Fruit fly (Drosophila melanogaster) whole organism, wandering third instar larva: ENCODE results near the gene Ork1.

Source experiments
- Abd-B ChIP-seq: fragments of >200 bp; optimal IDR thresholded peaks from 2 replicates; lab custom pipeline; 2017; ENCODE audit warnings: missing biosample characterization, missing genetic modification characterization
- CG32264 ChIP-seq: fragments of 200-800 bp; sonication (Bioruptor generic); optimal IDR thresholded peaks from 2 replicates; lab custom pipeline; 2016; ENCODE audit warnings: missing biosample characterization, missing genetic modification characterization
- CrebA ChIP-seq: fragments of 200-800 bp; sonication (Bioruptor generic); optimal IDR thresholded peaks from 2 replicates; lab custom pipeline; 2016; ENCODE audit warnings: missing biosample characterization, mild to moderate bottlenecking, missing genetic modification characterization, borderline replicate concordance
- Dfd ChIP-seq: fragments of >200 bp; optimal IDR thresholded peaks from 2 replicates; lab custom pipeline; 2017; ENCODE audit warnings: missing biosample characterization, missing genetic modification characterization
- Dif ChIP-seq: fragments of 200-275, 200-300 bp; sonication (Bioruptor generic); optimal IDR thresholded peaks from 2 replicates; lab custom pipeline; 2018; ENCODE audit warnings: missing biosample characterization, missing genetic modification characterization; ENCODE audit not compliant: partially characterized antibody
- GATAd ChIP-seq: sonication (Bioruptor generic); optimal IDR thresholded peaks from 2 replicates; lab custom pipeline; 2016; ENCODE audit warnings: missing biosample characterization, missing genetic modification characterization
- HLH106 ChIP-seq: fragments of 200-800 bp; optimal IDR thresholded peaks from 3 replicates; lab custom pipeline; 2019; ENCODE audit warnings: missing biosample characterization, mild to moderate bottlenecking, missing genetic modification characterization, moderate library complexity
- Hnf4 ChIP-seq: fragments of 200-800 bp; sonication (Bioruptor generic); optimal IDR thresholded peaks from 2 replicates; lab custom pipeline; 2016; ENCODE audit warnings: missing biosample characterization, mild to moderate bottlenecking, missing genetic modification characterization
- Hr78 ChIP-seq: fragments of >200 bp; optimal IDR thresholded peaks from 2 replicates; lab custom pipeline; 2017; ENCODE audit warnings: missing biosample characterization, missing genetic modification characterization
- Hr83 ChIP-seq: fragments of 200-300 bp; sonication (Bioruptor generic); optimal IDR thresholded peaks from 2 replicates; lab custom pipeline; 2016; ENCODE audit warnings: missing biosample characterization, mild to moderate bottlenecking, missing genetic modification characterization, moderate library complexity; ENCODE audit not compliant: poor library complexity, severe bottlenecking
- Jra ChIP-seq: sonication (Bioruptor generic); optimal IDR thresholded peaks from 2 replicates; lab custom pipeline; 2016; ENCODE audit warnings: missing biosample characterization, missing genetic modification characterization
- Mio ChIP-seq: sonication (Bioruptor generic); optimal IDR thresholded peaks from 2 replicates; lab custom pipeline; 2016; ENCODE audit warnings: missing biosample characterization, missing genetic modification characterization
- Myc ChIP-seq: fragments of >200 bp; optimal IDR thresholded peaks from 2 replicates; lab custom pipeline; 2017
- N ChIP-seq: fragments of >200 bp; optimal IDR thresholded peaks from 2 replicates; lab custom pipeline; 2018; ENCODE audit warnings: missing biosample characterization, missing external identifiers, missing genetic modification characterization
- OdsH ChIP-seq: fragments of 200-800 bp; sonication (Bioruptor generic); optimal IDR thresholded peaks from 2 replicates; lab custom pipeline; 2016; ENCODE audit warnings: missing biosample characterization, mild to moderate bottlenecking, missing genetic modification characterization
- Rel ChIP-seq, 2 experiments: fragments of 200-800 bp; sonication (Bioruptor generic) in 1 of 2; optimal IDR thresholded peaks; 2 replicates in 1 of 2; 3 replicates in 1 of 2; lab custom pipeline; 2016 to 2019; ENCODE audit warnings: mild to moderate bottlenecking in 2 of 2, missing biosample characterization in 2 of 2, missing genetic modification characterization in 2 of 2, moderate library complexity in 1 of 2
- Sp1 ChIP-seq: fragments of 200-800 bp; sonication (Bioruptor generic); optimal IDR thresholded peaks from 3 replicates; lab custom pipeline; 2019; ENCODE audit warnings: missing biosample characterization, mild to moderate bottlenecking, missing genetic modification characterization, moderate library complexity
- Vsx2 ChIP-seq: fragments of 200-300, 225-300 bp; sonication (Bioruptor generic); optimal IDR thresholded peaks from 2 replicates; lab custom pipeline; 2018; ENCODE audit warnings: missing biosample characterization, missing genetic modification characterization; ENCODE audit not compliant: partially characterized antibody
- br ChIP-seq: fragments of 200-800 bp; sonication (Bioruptor generic); optimal IDR thresholded peaks from 2 replicates; lab custom pipeline; 2016; ENCODE audit warnings: missing biosample characterization, missing genetic modification characterization
- brk ChIP-seq: fragments of 200-800 bp; sonication (Bioruptor generic); optimal IDR thresholded peaks from 2 replicates; lab custom pipeline; 2016; ENCODE audit warnings: missing biosample characterization, mild to moderate bottlenecking, missing genetic modification characterization
- dl ChIP-seq, 2 experiments: fragments of 175-275, 200-275 bp in 1 of 2; fragments of 200-275 bp in 1 of 2; sonication (Bioruptor generic); optimal IDR thresholded peaks; lab custom pipeline; 2018; ENCODE audit warnings: mild to moderate bottlenecking in 2 of 2, missing biosample characterization in 2 of 2, missing genetic modification characterization in 2 of 2, moderate library complexity in 2 of 2; ENCODE audit not compliant: partially characterized antibody in 2 of 2, insufficient read depth in 1 of 2
- dmrt93B ChIP-seq: fragments of 200-800 bp; sonication (Bioruptor generic); optimal IDR thresholded peaks from 2 replicates; lab custom pipeline; 2018; ENCODE audit warnings: missing biosample characterization, mild to moderate bottlenecking, missing genetic modification characterization
- ey ChIP-seq: fragments of 200-800 bp; sonication (Bioruptor generic); optimal IDR thresholded peaks from 2 replicates; lab custom pipeline; 2016; ENCODE audit warnings: missing biosample characterization, missing genetic modification characterization
- foxo ChIP-seq, 2 experiments: fragments of 200-800 bp; sonication (Bioruptor generic); optimal IDR thresholded peaks; 2 replicates in 1 of 2; 3 replicates in 1 of 2; lab custom pipeline; 2016 to 2017; ENCODE audit warnings: missing biosample characterization in 2 of 2, missing genetic modification characterization in 2 of 2
- fru ChIP-seq: fragments of 200-800 bp; sonication (Bioruptor generic); optimal IDR thresholded peaks from 3 replicates; lab custom pipeline; 2016; ENCODE audit warnings: missing biosample characterization, mild to moderate bottlenecking, missing genetic modification characterization
- h ChIP-seq: fragments of 200-800 bp; sonication (Bioruptor generic); optimal IDR thresholded peaks from 3 replicates; lab custom pipeline; 2016; ENCODE audit warnings: missing biosample characterization, mild to moderate bottlenecking, missing genetic modification characterization
- jim ChIP-seq: fragments of 175-275, 200-325 bp; sonication (Bioruptor generic); optimal IDR thresholded peaks from 2 replicates; lab custom pipeline; 2016; ENCODE audit warnings: missing biosample characterization, mild to moderate bottlenecking, missing genetic modification characterization
- lola ChIP-seq: fragments of >200 bp; optimal IDR thresholded peaks from 2 replicates; lab custom pipeline; 2017; ENCODE audit warnings: missing biosample characterization, missing genetic modification characterization
- pan ChIP-seq: fragments of >200 bp; optimal IDR thresholded peaks from 2 replicates; lab custom pipeline; 2017
- psq ChIP-seq: fragments of 200-800 bp; sonication (Bioruptor generic); optimal IDR thresholded peaks from 3 replicates; lab custom pipeline; 2017; ENCODE audit warnings: missing biosample characterization, mild to moderate bottlenecking, missing genetic modification characterization, moderate library complexity
- rgr ChIP-seq: fragments of 200-800 bp; sonication (Bioruptor generic); optimal IDR thresholded peaks from 3 replicates; lab custom pipeline; 2016; ENCODE audit warnings: missing biosample characterization, mild to moderate bottlenecking, missing genetic modification characterization
- sv ChIP-seq: fragments of 200-800 bp; sonication (Bioruptor generic); optimal IDR thresholded peaks from 3 replicates; lab custom pipeline; 2016; ENCODE audit warnings: missing biosample characterization, missing genetic modification characterization
- tai ChIP-seq: sonication (Bioruptor generic); optimal IDR thresholded peaks from 2 replicates; lab custom pipeline; 2016; ENCODE audit warnings: missing biosample characterization, missing genetic modification characterization
- usp ChIP-seq: fragments of >200 bp; optimal IDR thresholded peaks from 2 replicates; lab custom pipeline; 2017; ENCODE audit warnings: missing biosample characterization, missing genetic modification characterization
- woc ChIP-seq: sonication (Bioruptor generic); optimal IDR thresholded peaks from 2 replicates; lab custom pipeline; 2016; ENCODE audit warnings: missing biosample characterization, mild to moderate bottlenecking, missing genetic modification characterization

Gene Ork1

dm6 chrX:10854686-10855085 lies 36.4 kb downstream of the Ork1 start, which contains the start of gene feo:
Gene feo, minus strand, starts transcription at chrX:10854869.
- TF ChIP-seq br (GFP tag; lab: Kevin White, UChicago) (no peak), tai (no peak), usp (GFP tag; lab: Kevin White, UChicago) (no peak), Abd-B (no peak), Dfd (GFP tag; lab: Kevin White, UChicago) (no peak), Jra (GFP tag; lab: Kevin White, UChicago) (no peak), dl (GFP tag; optimal IDR thresholded peaks at IDR 0.05; lab: Kevin White, UChicago; ENCODE audit: insufficient read depth in 1 of 2, partially characterized antibody in 2 of 2) (no peak), Hnf4 (GFP tag; lab: Kevin White, UChicago) (no peak), Vsx2 (GFP tag; lab: Kevin White, UChicago) (no peak)

dm6 chrX:10848565-10848964 lies 42.5 kb downstream of the Ork1 start, which contains the start of gene CG2202:
Gene CG2202, plus strand, starts transcription at chrX:10848757.
- TF ChIP-seq rgr (peak; percentile 11), Mio (GFP tag; lab: Kevin White, UChicago) (no peak)
- TF ChIP-seq, all 38 proteins: peak for 1

dm6 chrX:10847447-10847846 lies 43.6 kb downstream of the Ork1 start:
- no peak for TF ChIP-seq CG32264
- no peak for TF ChIP-seq pan
- TF ChIP-seq Jra (GFP tag; lab: Kevin White, UChicago) = no peak

dm6 chrX:10847436-10847446 lies 43.8 kb downstream of the Ork1 start, which contains the start of gene Pgls:
Gene Pgls, plus strand, starts transcription at chrX:10847438.
- TF ChIP-seq rgr (no peak), woc (GFP tag; lab: Kevin White, UChicago) (no peak), usp (GFP tag; lab: Kevin White, UChicago) (no peak), fru (GFP tag; lab: Kevin White, UChicago) (no peak), jim (no peak), br (GFP tag; lab: Kevin White, UChicago) (no peak), Hr83 (no peak), Hnf4 (GFP tag; lab: Kevin White, UChicago) (no peak), N (GFP tag; lab: Kevin White, UChicago) (no peak), CrebA (GFP tag; lab: Kevin White, UChicago) (no peak), Jra (GFP tag; lab: Kevin White, UChicago) (no peak), Dif (GFP tag; lab: Kevin White, UChicago) (no peak), dmrt93B (no peak), tai (no peak), Vsx2 (GFP tag; lab: Kevin White, UChicago) (no peak), Abd-B (no peak), GATAd (GFP tag; lab: Kevin White, UChicago) (no peak), Hr78 (GFP tag; lab: Kevin White, UChicago) (no peak)

dm6 chrX:10846972-10847435 lies 44.0 kb downstream of the Ork1 start, which contains the start of gene sbr:
Gene sbr, minus strand, starts transcription at chrX:10847092.
- no peak for TF ChIP-seq Abd-B
- peak; percentile 51 for TF ChIP-seq rgr
- peak; percentile 71 for TF ChIP-seq woc (GFP tag; lab: Kevin White, UChicago)
- no peak for TF ChIP-seq brk (GFP tag; lab: Kevin White, UChicago)
- no peak for TF ChIP-seq tai
- TF ChIP-seq lola (GFP tag; lab: Kevin White, UChicago) = no peak
- no peak for TF ChIP-seq CrebA (GFP tag; lab: Kevin White, UChicago)
- TF ChIP-seq foxo (GFP tag; optimal IDR thresholded peaks at IDR 0.05; lab: Kevin White, UChicago) = peak in 1 of 2 experiments; percentile 31
- TF ChIP-seq Rel (GFP tag; optimal IDR thresholded peaks at IDR 0.05; lab: Kevin White, UChicago) = no peak
- no peak for TF ChIP-seq Rel (tag; optimal IDR thresholded peaks at IDR 0.05; lab: Kevin White, UChicago)
- TF ChIP-seq usp (GFP tag; lab: Kevin White, UChicago) = no peak
- TF ChIP-seq OdsH (GFP tag; lab: Kevin White, UChicago) = no peak
- TF ChIP-seq h (GFP tag; lab: Kevin White, UChicago) = peak; percentile 53
- TF ChIP-seq sv = no peak
- TF ChIP-seq psq (GFP tag; lab: Kevin White, UChicago) = peak; percentile 8
- peak; percentile 76 for TF ChIP-seq Myc
- TF ChIP-seq HLH106 (tag; lab: Kevin White, UChicago) = peak; percentile 57
- TF ChIP-seq Hnf4 (GFP tag; lab: Kevin White, UChicago) = no peak
- no peak for TF ChIP-seq GATAd (GFP tag; lab: Kevin White, UChicago)
- TF ChIP-seq Hr83 = no peak
- no peak for TF ChIP-seq Mio (GFP tag; lab: Kevin White, UChicago)
- no peak for TF ChIP-seq dmrt93B
- TF ChIP-seq fru (GFP tag; lab: Kevin White, UChicago) = peak; percentile 28
- TF ChIP-seq CG32264 = no peak
- TF ChIP-seq ey (GFP tag; lab: Kevin White, UChicago) = peak; percentile 11
- TF ChIP-seq Vsx2 (GFP tag; lab: Kevin White, UChicago) = no peak
- TF ChIP-seq Sp1 = peak; percentile 18
- TF ChIP-seq Dif (GFP tag; lab: Kevin White, UChicago) = no peak
- TF ChIP-seq pan = no peak
